Worm (Caenorhabditis elegans) whole organism, mixed stage, embryonic: ENCODE measurements around the gene C29F5.1.
A peak's percentile ranks its signal among the peaks of the same experiment; 100 is the strongest.

ENCODE experiments used
- M03D4.4 ChIP-seq: sonication (generic microtip); optimal IDR thresholded peaks from 2 replicates; lab custom pipeline; 2017; ENCODE audit warnings: mild to moderate bottlenecking, missing genetic modification characterization, missing compliant biosample characterization
- bed-3 ChIP-seq: fragments of 200-800 bp; sonication (Bioruptor generic); optimal IDR thresholded peaks from 3 replicates; lab custom pipeline; 2018; ENCODE audit warnings: mild to moderate bottlenecking, missing genetic modification characterization, moderate library complexity, missing compliant biosample characterization
- blmp-1 ChIP-seq: fragments of 150-350 bp; optimal IDR thresholded peaks from 2 replicates; lab custom pipeline; 2014; ENCODE audit warnings: missing biosample characterization, missing genetic modification characterization
- ceh-39 ChIP-seq: fragments of 150-350 bp; optimal IDR thresholded peaks from 2 replicates; lab custom pipeline; 2014; ENCODE audit warnings: missing biosample characterization, missing genetic modification characterization
- ceh-43 ChIP-seq: fragments of 200-800 bp; sonication (Bioruptor generic); optimal IDR thresholded peaks from 2 replicates; lab custom pipeline; 2018; ENCODE audit warnings: mild to moderate bottlenecking, missing genetic modification characterization, moderate library complexity, missing compliant biosample characterization
- ceh-83 ChIP-seq: fragments of 200-800 bp; sonication (Bioruptor generic); optimal IDR thresholded peaks from 2 replicates; lab custom pipeline; 2018; ENCODE audit warnings: mild to moderate bottlenecking, missing genetic modification characterization, missing compliant biosample characterization
- ces-1 ChIP-seq: fragments of 150-350 bp; optimal IDR thresholded peaks from 2 replicates; lab custom pipeline; 2014; ENCODE audit warnings: missing biosample characterization, missing genetic modification reagents, missing genetic modification characterization
- cnd-1 ChIP-seq: fragments of 200-800 bp; sonication (Bioruptor generic); optimal IDR thresholded peaks from 2 replicates; lab custom pipeline; 2018; ENCODE audit warnings: mild to moderate bottlenecking, missing genetic modification characterization, missing compliant biosample characterization
- drap-1 ChIP-seq: fragments of 200-800 bp; sonication (Bioruptor generic); optimal IDR thresholded peaks from 3 replicates; lab custom pipeline; 2018; ENCODE audit warnings: mild to moderate bottlenecking, missing genetic modification characterization, missing compliant biosample characterization
- elt-1 ChIP-seq: sonication (generic microtip); optimal IDR thresholded peaks from 2 replicates; lab custom pipeline; 2017; ENCODE audit warnings: missing genetic modification characterization, mild to moderate bottlenecking, missing compliant biosample characterization, antibody characterized with exemption, moderate library complexity, borderline replicate concordance; ENCODE audit not compliant: insufficient read depth
- flh-1 ChIP-seq: fragments of 200-800 bp; sonication (Bioruptor generic); optimal IDR thresholded peaks from 2 replicates; lab custom pipeline; 2018; ENCODE audit warnings: mild to moderate bottlenecking, missing genetic modification characterization, moderate library complexity, missing compliant biosample characterization
- ham-2 ChIP-seq: fragments of 200-800 bp; sonication (Bioruptor generic); optimal IDR thresholded peaks from 2 replicates; lab custom pipeline; 2018; ENCODE audit warnings: mild to moderate bottlenecking, missing genetic modification characterization, missing compliant biosample characterization
- hlh-1 ChIP-seq: fragments of 150-350 bp; optimal IDR thresholded peaks from 2 replicates; lab custom pipeline; 2014; ENCODE audit warnings: missing biosample characterization, missing genetic modification reagents, missing genetic modification characterization
- lin-13 ChIP-seq: fragments of 150-350 bp; optimal IDR thresholded peaks from 2 replicates; lab custom pipeline; 2014; ENCODE audit warnings: missing biosample characterization, missing genetic modification characterization
- lin-32 ChIP-seq: fragments of 200-800 bp; sonication (Bioruptor generic); optimal IDR thresholded peaks from 2 replicates; lab custom pipeline; 2018; ENCODE audit warnings: mild to moderate bottlenecking, missing genetic modification characterization, missing compliant biosample characterization
- lsy-2 ChIP-seq: fragments of 150-350 bp; optimal IDR thresholded peaks from 2 replicates; lab custom pipeline; 2014; ENCODE audit warnings: missing biosample characterization, missing genetic modification characterization
- mab-5 ChIP-seq: fragments of 150-350 bp; optimal IDR thresholded peaks from 2 replicates; lab custom pipeline; 2014; ENCODE audit warnings: missing biosample characterization, missing genetic modification characterization
- mep-1 ChIP-seq: fragments of 150-350 bp; optimal IDR thresholded peaks from 2 replicates; lab custom pipeline; 2017; ENCODE audit warnings: missing biosample characterization, missing genetic modification reagents, missing genetic modification characterization, inconsistent platforms
- nhr-2 ChIP-seq: fragments of 150-350 bp; optimal IDR thresholded peaks from 2 replicates; lab custom pipeline; 2014; ENCODE audit warnings: missing biosample characterization, missing genetic modification characterization
- nhr-237 ChIP-seq: fragments of 150-350 bp; optimal IDR thresholded peaks from 2 replicates; lab custom pipeline; 2014; ENCODE audit warnings: missing biosample characterization, missing genetic modification characterization
- nhr-76 ChIP-seq: sonication (generic microtip); optimal IDR thresholded peaks from 2 replicates; lab custom pipeline; 2017; ENCODE audit warnings: missing biosample characterization, missing genetic modification characterization
- pha-4 ChIP-seq: fragments of 150-350 bp; optimal IDR thresholded peaks from 2 replicates; lab custom pipeline; 2018; ENCODE audit warnings: missing biosample characterization, missing genetic modification reagents, missing genetic modification characterization
- sem-2 ChIP-seq: fragments of 200-800 bp; sonication (Bioruptor generic); optimal IDR thresholded peaks from 2 replicates; lab custom pipeline; 2018; ENCODE audit warnings: mild to moderate bottlenecking, missing genetic modification characterization, missing compliant biosample characterization
- snpc-4 ChIP-seq: fragments of 150-350 bp; optimal IDR thresholded peaks from 2 replicates; lab custom pipeline; 2014; ENCODE audit warnings: missing biosample characterization, missing genetic modification characterization
- sptf-1 ChIP-seq: sonication (generic microtip); optimal IDR thresholded peaks from 2 replicates; lab custom pipeline; 2017; ENCODE audit warnings: mild to moderate bottlenecking, missing genetic modification characterization, moderate library complexity, missing compliant biosample characterization
- tbx-8 ChIP-seq: fragments of 200-800 bp; sonication (Bioruptor generic); optimal IDR thresholded peaks from 2 replicates; lab custom pipeline; 2018; ENCODE audit warnings: mild to moderate bottlenecking, missing genetic modification characterization, moderate library complexity, missing compliant biosample characterization
- unc-120 ChIP-seq: sonication (generic microtip); optimal IDR thresholded peaks from 2 replicates; lab custom pipeline; 2017; ENCODE audit warnings: missing genetic modification characterization, missing compliant biosample characterization; ENCODE audit not compliant: poor library complexity, severe bottlenecking
- unc-39 ChIP-seq: fragments of 150-350 bp; optimal IDR thresholded peaks from 2 replicates; lab custom pipeline; 2014; ENCODE audit warnings: missing biosample characterization, missing genetic modification characterization
- unc-62 ChIP-seq: fragments of 150-350 bp; optimal IDR thresholded peaks from 2 replicates; lab custom pipeline; 2014; ENCODE audit warnings: missing biosample characterization, missing genetic modification reagents, missing genetic modification characterization
- ztf-11 ChIP-seq: fragments of 150-350 bp; optimal IDR thresholded peaks from 2 replicates; lab custom pipeline; 2014; ENCODE audit warnings: missing biosample characterization, missing genetic modification characterization

C29F5.1 gene

ce11 chrII:6346551-6347079, 43.3 kb downstream of the C29F5.1 start:
- TF ChIP-seq tbx-8 (GFP tag; lab: Kevin White, UChicago) (peak; percentile 14), ceh-83 (GFP tag; lab: Kevin White, UChicago) (peak; percentile 67), cnd-1 (tag; lab: Kevin White, UChicago) (peak; percentile 5), sptf-1 (tag; lab: Kevin White, UChicago) (no peak)

DNA sequence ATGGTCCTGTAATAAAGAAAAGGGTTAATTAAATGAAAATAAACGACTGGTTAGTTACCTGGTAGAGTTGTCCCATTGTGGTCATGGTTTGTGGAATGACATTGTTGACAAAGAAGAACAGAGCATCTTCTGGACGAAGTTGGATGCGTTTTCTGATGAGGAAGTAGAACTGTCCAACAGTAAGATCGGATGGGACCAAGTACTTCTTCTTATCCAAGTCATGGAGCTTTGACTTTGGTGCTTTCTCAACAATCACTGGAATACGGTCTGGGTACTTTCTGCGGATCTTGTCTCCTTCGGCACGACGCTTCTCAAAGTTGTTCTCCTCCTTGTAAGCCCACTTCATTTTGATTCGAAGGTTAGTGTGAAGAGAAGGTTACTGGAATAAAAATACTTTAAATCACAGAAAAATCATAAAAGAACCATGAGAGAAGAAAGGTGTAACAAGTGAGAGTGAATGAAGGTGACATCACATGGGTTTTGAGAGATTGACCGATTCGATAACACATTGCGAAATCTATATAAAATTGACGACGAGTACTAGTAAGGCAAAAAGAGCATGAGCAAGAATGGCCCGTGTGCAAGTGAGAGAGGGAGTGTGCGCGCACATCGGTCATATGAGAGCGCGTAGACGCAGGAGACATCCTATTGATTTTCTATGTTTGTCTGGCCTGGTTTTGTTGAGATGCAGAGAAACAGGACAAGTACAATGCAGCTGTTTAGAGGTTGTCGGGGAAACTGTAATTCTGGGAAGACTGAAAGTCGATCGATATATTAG, 44.2 kb downstream of the C29F5.1 start, which contains the start of gene lgg-1:
Gene lgg-1 (minus strand): TSS at position 379 of the 778 bp plus-strand sequence.
- TF ChIP-seq M03D4.4 = no peak
- no peak for TF ChIP-seq sem-2
- TF ChIP-seq bed-3 (GFP tag; lab: Kevin White, UChicago) = no peak
- TF ChIP-seq blmp-1 (tag; lab: Kevin White, UChicago) = no peak
- peak; percentile 73 for TF ChIP-seq elt-1 (tag; lab: Kevin White, UChicago)
- TF ChIP-seq sptf-1 (tag; lab: Kevin White, UChicago) = peak; percentile 35
- TF ChIP-seq nhr-237 = peak; percentile 5
- TF ChIP-seq tbx-8 (GFP tag; lab: Kevin White, UChicago) = no peak
- TF ChIP-seq flh-1 = no peak
- TF ChIP-seq mep-1 (tag; lab: Kevin White, UChicago) = peak; percentile 34
- TF ChIP-seq nhr-76 = no peak
- TF ChIP-seq unc-62 (GFP tag; lab: Kevin White, UChicago) = no peak
- TF ChIP-seq lin-32 (GFP tag; lab: Kevin White, UChicago) = peak; percentile 44
- peak; percentile 31 for TF ChIP-seq ces-1 (GFP tag; lab: Kevin White, UChicago)
- TF ChIP-seq ceh-39 (tag; lab: Kevin White, UChicago) = peak; percentile 18
- no peak for TF ChIP-seq drap-1 (GFP tag; lab: Kevin White, UChicago)
- peak; percentile 22 for TF ChIP-seq pha-4 (tag; lab: Kevin White, UChicago)
- peak; percentile 47 for TF ChIP-seq lin-13 (tag; lab: Kevin White, UChicago)
- no peak for TF ChIP-seq cnd-1 (tag; lab: Kevin White, UChicago)

DNA sequence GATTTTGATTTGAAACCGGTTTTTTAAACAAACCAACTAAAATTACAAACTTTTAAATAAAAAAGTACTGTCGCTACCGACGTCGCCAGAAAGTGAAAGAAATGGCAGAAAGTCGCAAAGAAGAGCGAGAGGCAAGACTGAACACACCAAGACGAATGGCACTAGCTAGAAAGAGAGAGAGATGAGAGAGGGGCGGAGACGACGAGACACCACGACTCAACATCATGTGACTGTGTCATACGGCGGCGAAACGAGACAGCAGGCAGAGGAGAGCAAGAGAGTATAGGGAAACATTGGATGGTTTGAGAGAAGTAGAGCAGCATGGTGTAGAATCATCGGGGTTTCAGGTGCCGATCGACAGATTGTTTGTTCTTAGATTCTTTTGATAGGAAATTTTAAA, 45.0 kb downstream of the C29F5.1 start:
- TF ChIP-seq lin-13 (tag; lab: Kevin White, UChicago) = peak; percentile 4
- peak; percentile 68 for TF ChIP-seq ham-2
- no peak for TF ChIP-seq mab-5 (tag; lab: Kevin White, UChicago)
- TF ChIP-seq snpc-4 = no peak
- TF ChIP-seq ztf-11 (tag; lab: Kevin White, UChicago) = peak; percentile 25
- TF ChIP-seq tbx-8 (GFP tag; lab: Kevin White, UChicago) = no peak
- TF ChIP-seq mep-1 (tag; lab: Kevin White, UChicago) = peak; percentile 74
- TF ChIP-seq flh-1 = no peak
- TF ChIP-seq unc-120 (tag; lab: Kevin White, UChicago) = peak; percentile 36
- peak; percentile 31 for TF ChIP-seq blmp-1 (tag; lab: Kevin White, UChicago)
- TF ChIP-seq nhr-237 = peak; percentile 29
- no peak for TF ChIP-seq nhr-76
- TF ChIP-seq hlh-1 (tag; lab: Kevin White, UChicago) = peak; percentile 87
- TF ChIP-seq lsy-2 (tag; lab: Kevin White, UChicago) = peak; percentile 53
- TF ChIP-seq unc-39 (tag; lab: Kevin White, UChicago) = no peak
- peak; percentile 91 for TF ChIP-seq pha-4 (tag; lab: Kevin White, UChicago)
- TF ChIP-seq M03D4.4 = peak; percentile 12
- no peak for TF ChIP-seq cnd-1 (tag; lab: Kevin White, UChicago)
- TF ChIP-seq nhr-2 (tag; lab: Kevin White, UChicago) = peak; percentile 22
- peak; percentile 83 for TF ChIP-seq unc-62 (GFP tag; lab: Kevin White, UChicago)
- TF ChIP-seq, all 35 proteins: peak for 13

- TF ChIP-seq pha-4 (tag; lab: Kevin White, UChicago) (no peak), nhr-2 (tag; lab: Kevin White, UChicago) (no peak), hlh-1 (tag; lab: Kevin White, UChicago) (no peak), nhr-76 (no peak), ceh-43 (GFP tag; lab: Kevin White, UChicago) (no peak), mep-1 (tag; lab: Kevin White, UChicago) (no peak), snpc-4 (no peak)
Observed at ce11 chrII:6349968-6350367, 46.6 kb downstream of the C29F5.1 start.
